Worm (Caenorhabditis elegans): Measurements from ENCODE around the gene C17G10.13.

C17G10.13 gene

DNA sequence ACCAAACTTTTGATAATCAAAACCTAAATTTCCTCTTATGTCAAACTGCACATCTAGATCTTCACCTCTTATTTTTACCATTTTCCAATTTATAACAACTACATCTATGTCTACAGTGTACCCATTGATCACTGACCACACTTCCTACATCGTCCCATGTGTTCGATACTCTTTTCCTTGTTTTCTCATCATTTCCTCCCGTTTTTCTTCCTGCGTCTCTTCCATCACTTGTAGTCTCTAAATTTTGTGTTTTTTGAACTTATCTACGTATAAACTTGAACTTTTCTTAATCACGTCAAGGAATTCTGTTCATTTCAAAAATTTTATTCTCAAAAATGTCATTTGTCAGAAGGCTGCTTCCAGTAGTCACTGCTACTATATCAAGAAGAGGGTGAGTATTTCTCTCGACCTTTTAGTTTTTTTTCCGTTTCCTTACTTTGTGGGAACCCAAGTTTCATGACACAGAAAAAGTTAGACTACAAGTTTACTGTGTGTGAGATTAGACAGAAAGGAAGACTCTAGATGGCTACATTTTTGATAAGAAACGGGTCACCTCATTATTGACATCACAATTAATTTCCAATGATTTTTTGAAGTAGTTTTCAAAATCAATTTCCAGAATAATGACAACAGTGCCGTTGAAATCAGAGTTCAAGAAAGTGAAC is 17.4 kb downstream of the C17G10.13 start:
- TF ChIP-seq mdl-1 (tag; optimal IDR thresholded peaks at IDR 0.05): no peak
- TF ChIP-seq pha-4 (tag; optimal IDR thresholded peaks at IDR 0.05): peak; percentile 27
- TF ChIP-seq elt-2 (tag; optimal IDR thresholded peaks at IDR 0.05): peak; percentile 80
- TF ChIP-seq R02D3.7 (tag; optimal IDR thresholded peaks at IDR 0.05): no peak
- TF ChIP-seq skn-1 (tag; optimal IDR thresholded peaks at IDR 0.05): peak; percentile 48
- peak; percentile 90 for TF ChIP-seq nhr-43 (tag; optimal IDR thresholded peaks at IDR 0.05; ENCODE audit: poor library complexity, severe bottlenecking)
- peak; percentile 66 for TF ChIP-seq nhr-23 (tag; optimal IDR thresholded peaks at IDR 0.05)
- TF ChIP-seq unc-62 (GFP tag; optimal IDR thresholded peaks at IDR 0.05): no peak
- TF ChIP-seq nhr-67 (tag; optimal IDR thresholded peaks at IDR 0.05): no peak
- no peak for TF ChIP-seq jun-1 (tag; optimal IDR thresholded peaks at IDR 0.05)
- TF ChIP-seq nhr-28 (tag; optimal IDR thresholded peaks at IDR 0.05): no peak
- TF ChIP-seq ztf-11 (tag; optimal IDR thresholded peaks at IDR 0.05): no peak
- TF ChIP-seq ceh-82 (tag; optimal IDR thresholded peaks at IDR 0.05): no peak
- TF ChIP-seq elt-1 (tag; optimal IDR thresholded peaks at IDR 0.05): no peak
- TF ChIP-seq nfya-1 (tag; optimal IDR thresholded peaks at IDR 0.05; ENCODE audit: insufficient read depth): peak; percentile 35
- TF ChIP-seq pqm-1 (tag; optimal IDR thresholded peaks at IDR 0.05): peak; percentile 7

DNA sequence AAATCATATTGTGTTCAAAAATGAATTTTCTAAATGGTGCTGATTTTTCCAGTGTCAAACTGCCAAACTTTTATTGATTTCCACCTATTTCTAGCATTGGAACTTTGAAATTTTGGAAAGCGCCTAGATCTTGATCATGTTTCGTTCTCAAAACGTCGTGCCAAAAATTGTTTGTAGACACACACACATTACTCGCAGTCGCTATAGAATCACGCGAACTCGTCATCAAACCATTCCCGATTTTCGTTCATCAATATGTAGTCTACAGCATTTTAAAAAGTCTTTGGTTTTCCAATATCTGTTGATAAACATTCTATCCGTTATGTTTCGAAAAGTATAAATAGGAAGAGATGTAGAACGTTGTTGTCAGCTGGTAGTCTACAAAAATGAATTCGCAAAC is 19.3 kb downstream of the C17G10.13 start, which contains the start of the genes C17C3.1 and C17C3.15:
Gene C17C3.1 (plus strand): TSS at position 301 of the 400 bp plus-strand sequence.
Gene C17C3.15 (plus strand): TSS at position 383 of the 400 bp plus-strand sequence.
- TF ChIP-seq elt-1 (tag; optimal IDR thresholded peaks at IDR 0.05) (no peak), hmg-11 (tag; optimal IDR thresholded peaks at IDR 0.05) (no peak)

DNA sequence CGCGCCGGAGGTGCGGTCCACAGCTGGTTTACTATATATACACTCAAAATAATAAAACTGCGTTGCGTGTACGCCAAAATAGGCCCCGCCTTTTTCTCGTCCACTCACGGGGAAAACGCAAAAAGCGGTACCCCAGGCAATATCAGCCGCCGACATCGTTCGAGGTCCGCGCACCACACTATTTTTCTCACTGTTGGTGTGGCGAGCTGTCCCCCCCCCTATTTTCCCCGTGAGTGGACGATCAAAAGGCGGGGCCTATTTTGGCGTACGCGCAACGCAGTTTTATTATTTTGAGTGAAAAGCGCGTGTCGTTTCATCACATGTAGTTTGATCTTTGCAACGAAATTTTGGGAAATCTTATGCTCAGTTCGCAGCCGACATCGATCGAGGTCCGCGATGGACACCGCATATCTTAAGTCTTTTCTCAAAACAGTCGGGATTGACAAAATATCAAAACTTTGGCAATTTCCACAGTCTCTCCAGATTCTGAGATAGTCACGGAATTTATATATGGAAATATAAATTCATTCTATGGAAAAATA is 24.4 kb downstream of the C17G10.13 start:
- TF ChIP-seq aly-2 (tag; optimal IDR thresholded peaks at IDR 0.05) (no peak), lsy-12 (tag; optimal IDR thresholded peaks at IDR 0.05) (no peak)

DNA sequence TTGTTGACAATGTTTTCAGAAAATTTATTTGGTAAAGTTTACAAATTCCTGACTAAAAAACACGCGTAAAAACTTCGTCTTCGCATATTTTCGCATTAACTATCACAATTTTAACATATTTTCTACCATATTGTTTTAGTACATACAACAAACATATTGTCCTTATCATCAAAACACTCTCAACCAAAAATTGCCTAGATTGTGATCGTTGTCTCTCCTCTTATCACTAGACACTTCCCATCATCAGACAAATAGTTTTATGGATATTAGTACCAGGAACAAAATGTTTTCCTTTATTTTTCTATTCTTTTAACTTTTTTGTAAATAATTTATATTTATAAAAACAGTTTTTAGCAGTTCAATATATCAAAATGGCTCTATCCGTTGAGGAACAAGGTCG is 28.2 kb downstream of the C17G10.13 start, which contains the start of gene C17C3.3:
Gene C17C3.3 (plus strand): TSS at position 346 of the 400 bp plus-strand sequence.
- TF ChIP-seq pqm-1 (tag; optimal IDR thresholded peaks at IDR 0.05) (peak; percentile 67), lsy-12 (tag; optimal IDR thresholded peaks at IDR 0.05) (no peak), ceh-16 (tag; optimal IDR thresholded peaks at IDR 0.05) (no peak), elt-2 (tag; optimal IDR thresholded peaks at IDR 0.05) (peak; percentile 88), pha-4 (tag; optimal IDR thresholded peaks at IDR 0.05) (peak; percentile 46)

DNA sequence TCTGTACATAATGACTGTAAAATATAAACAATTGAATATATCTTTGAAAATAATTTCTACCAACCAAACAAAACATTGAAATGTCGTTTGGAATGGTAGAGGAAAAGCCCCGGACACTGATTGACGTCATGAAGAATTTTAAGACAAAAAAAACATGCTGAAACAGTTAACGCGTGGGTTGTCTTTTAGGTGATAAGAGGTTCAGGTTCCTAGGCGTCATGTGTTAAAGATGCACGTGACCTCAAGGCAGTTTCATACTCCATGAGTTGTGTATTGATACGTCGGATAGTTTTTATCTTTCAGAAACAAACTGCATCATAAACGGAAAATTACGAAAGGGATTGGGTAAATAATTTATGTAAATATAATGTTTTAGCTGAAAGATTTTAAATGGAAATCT is 32.5 kb downstream of the C17G10.13 start:
- TF ChIP-seq elt-2 (tag; optimal IDR thresholded peaks at IDR 0.05): peak; percentile 95
- TF ChIP-seq nhr-43 (tag; optimal IDR thresholded peaks at IDR 0.05; ENCODE audit: poor library complexity, severe bottlenecking): no peak
- TF ChIP-seq eor-1 (tag; optimal IDR thresholded peaks at IDR 0.05): no peak
- TF ChIP-seq mml-1 (tag; optimal IDR thresholded peaks at IDR 0.05): no peak
- peak; percentile 76 for TF ChIP-seq pqm-1 (tag; optimal IDR thresholded peaks at IDR 0.05)

DNA sequence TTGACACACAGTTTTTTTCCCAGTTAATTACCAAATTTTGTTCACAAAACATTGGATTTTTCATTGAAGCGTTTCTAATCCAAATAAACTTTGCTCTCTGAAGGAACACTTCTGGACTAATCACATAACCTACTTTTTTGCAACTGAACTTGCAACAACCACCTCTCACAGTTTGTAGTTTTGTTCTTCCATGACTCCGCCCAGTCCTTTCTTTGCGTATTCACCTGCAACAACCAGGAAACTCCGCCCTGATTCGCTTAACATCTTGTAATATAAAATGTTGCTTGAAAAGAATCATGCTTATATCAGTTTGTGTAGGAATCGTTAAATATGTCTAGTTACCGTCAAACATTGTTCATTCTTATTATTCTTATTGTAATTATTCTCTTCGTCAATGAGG is 33.2 kb downstream of the C17G10.13 start, which contains the start of gene ins-11:
Gene ins-11 (plus strand): TSS at position 301 of the 400 bp plus-strand sequence.
- TF ChIP-seq unc-62 (GFP tag; optimal IDR thresholded peaks at IDR 0.05) (no peak), zag-1 (tag; optimal IDR thresholded peaks at IDR 0.05) (no peak), fkh-2 (tag; optimal IDR thresholded peaks at IDR 0.05) (no peak), ceh-28 (tag; optimal IDR thresholded peaks at IDR 0.05) (no peak), mml-1 (tag; optimal IDR thresholded peaks at IDR 0.05) (no peak), egl-27 (tag; optimal IDR thresholded peaks at IDR 0.05) (no peak), nhr-67 (tag; optimal IDR thresholded peaks at IDR 0.05) (no peak), skn-1 (tag; optimal IDR thresholded peaks at IDR 0.05) (no peak), nhr-25 (tag; optimal IDR thresholded peaks at IDR 0.05) (no peak), lin-39 (tag; optimal IDR thresholded peaks at IDR 0.05) (no peak)

DNA sequence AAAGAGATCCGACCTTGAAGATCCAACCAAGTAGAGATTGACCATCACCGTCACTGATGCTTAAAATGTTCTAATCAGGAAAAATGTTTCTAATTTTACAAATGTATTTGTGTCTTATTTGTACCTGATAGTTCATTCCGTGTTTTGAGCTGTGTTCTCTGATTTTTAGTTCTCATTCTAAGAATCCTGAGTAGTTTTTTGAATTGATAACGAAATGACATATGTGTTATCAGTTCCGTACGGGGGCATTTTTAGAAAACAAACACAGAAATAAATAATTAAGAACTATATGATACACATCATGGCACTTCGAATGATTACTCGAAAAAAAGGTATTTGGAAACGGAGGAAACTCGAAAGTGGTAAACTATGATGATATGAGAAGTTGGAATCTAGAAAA is 34.1 kb downstream of the C17G10.13 start:
- TF ChIP-seq elt-2 (tag; optimal IDR thresholded peaks at IDR 0.05) (peak; percentile 72), lin-15B (tag; optimal IDR thresholded peaks at IDR 0.05) (no peak)
